Worm (Caenorhabditis elegans): Measurements from ENCODE around the gene C29F7.3.
"Not testable (repeated sequence)": the region's sequence is repeated elsewhere in the genome, so short reads cannot be mapped to it uniquely, and the experiment has no call there.

ce11 chrX:13428755-13429154 is 9.0 kb upstream of the C29F7.3 start, which contains the start of gene fkh-4:
- not testable (repeated sequence) for TF ChIP-seq unc-62 (GFP tag; optimal IDR thresholded peaks at IDR 0.05 in 1 of 2); unc-62 (tag; optimal IDR thresholded peaks at IDR 0.05); ZK546.5 (tag; optimal IDR thresholded peaks at IDR 0.05); fkh-10 (GFP tag; optimal IDR thresholded peaks at IDR 0.05); nhr-77 (tag; optimal IDR thresholded peaks at IDR 0.05); R02D3.7 (tag; optimal IDR thresholded peaks at IDR 0.05); nhr-76 (tag; optimal IDR thresholded peaks at IDR 0.05); snpc-4 (tag; optimal IDR thresholded peaks at IDR 0.05); ces-1 (GFP tag; optimal IDR thresholded peaks at IDR 0.05); D1046.2 (GFP tag; IDR thresholded peaks at IDR 0.05)

Measured in whole organism, L4 larva.